Fruit fly (Drosophila melanogaster) whole organism, pupa: Measurements from ENCODE around the gene CG1572.

Experiments
- CG10348 ChIP-seq: fragments of 200-800 bp; sonication (Bioruptor generic); IDR thresholded peaks from 2 replicates; pipeline ENCODE4 v1.3.6; 2022; ENCODE audit warnings: missing biosample characterization, missing genetic modification characterization
- CG13204 ChIP-seq: fragments of 200-800 bp; sonication (Bioruptor generic); optimal IDR thresholded peaks from 2 replicates; lab custom pipeline; 2018; ENCODE audit warnings: missing biosample characterization, mild to moderate bottlenecking, missing genetic modification characterization, moderate library complexity
- CG34367 ChIP-seq: fragments of 200-800 bp; sonication (Bioruptor generic); optimal IDR thresholded peaks from 2 replicates; lab custom pipeline; 2018; ENCODE audit warnings: missing biosample characterization, mild to moderate bottlenecking, missing genetic modification characterization
- CG8301 ChIP-seq: fragments of 200-800 bp; sonication (Bioruptor generic); optimal IDR thresholded peaks from 2 replicates; lab custom pipeline; 2018; ENCODE audit warnings: missing biosample characterization, mild to moderate bottlenecking, missing genetic modification characterization
- CG9948 ChIP-seq: fragments of 200-800 bp; sonication (Bioruptor generic); optimal IDR thresholded peaks from 2 replicates; lab custom pipeline; 2018; ENCODE audit warnings: missing biosample characterization, mild to moderate bottlenecking, missing genetic modification characterization, moderate library complexity
- D1 ChIP-seq: fragments of 200-800 bp; sonication (Bioruptor generic); optimal IDR thresholded peaks from 2 replicates; lab custom pipeline; 2018; ENCODE audit warnings: missing biosample characterization, mild to moderate bottlenecking, missing genetic modification characterization, moderate library complexity
- Ets98B ChIP-seq: fragments of 200-800 bp; sonication (Bioruptor generic); IDR thresholded peaks from 2 replicates; pipeline ENCODE4 v1.3.6; 2022; ENCODE audit warnings: missing biosample characterization, missing genetic modification characterization
- fd96Ca ChIP-seq: fragments of 200-800 bp; sonication (Bioruptor generic); IDR thresholded peaks from 3 replicates; pipeline ENCODE4 v1.3.6; 2022; ENCODE audit warnings: missing biosample characterization, missing genetic modification characterization

dm6 chrX:11600795-11601358, 42.4 kb upstream of the CG1572 start:
- TF ChIP-seq CG10348 (GFP tag; lab: Robert Waterston, UW) (no peak), CG9948 (tag; lab: Kevin White, UChicago) (no peak), CG8301 (tag; lab: Kevin White, UChicago) (peak; percentile 15), fd96Ca (GFP tag; lab: Robert Waterston, UW) (peak; percentile 49; the same call in 1 of the 3 replicates), CG13204 (GFP tag; lab: Kevin White, UChicago) (no peak), D1 (tag; lab: Kevin White, UChicago) (no peak), CG34367 (tag; lab: Kevin White, UChicago) (no peak), Ets98B (GFP tag; lab: Robert Waterston, UW) (no peak)
